Worm (Caenorhabditis elegans) whole organism, midembryonic: ENCODE data around the gene tsp-8.

Source experiments
- T22C8.4 ChIP-seq: fragments of 200-800 bp; sonication (Bioruptor generic); IDR thresholded peaks from 2 replicates; pipeline ENCODE4 v1.3.6; 2022; ENCODE audit warnings: missing genetic modification characterization, missing compliant biosample characterization
- ref-1 ChIP-seq: fragments of 200-800 bp; sonication (Bioruptor generic); conservative IDR thresholded peaks from 2 replicates; pipeline ENCODE4 v1.3.6; 2022; ENCODE audit warnings: missing genetic modification reagents, missing genetic modification characterization, missing compliant biosample characterization
- tab-1 ChIP-seq: fragments of 200-800 bp; sonication (Bioruptor generic); IDR thresholded peaks from 2 replicates; pipeline ENCODE4 v1.3.6; 2022; ENCODE audit warnings: missing genetic modification characterization, missing compliant biosample characterization

DNA sequence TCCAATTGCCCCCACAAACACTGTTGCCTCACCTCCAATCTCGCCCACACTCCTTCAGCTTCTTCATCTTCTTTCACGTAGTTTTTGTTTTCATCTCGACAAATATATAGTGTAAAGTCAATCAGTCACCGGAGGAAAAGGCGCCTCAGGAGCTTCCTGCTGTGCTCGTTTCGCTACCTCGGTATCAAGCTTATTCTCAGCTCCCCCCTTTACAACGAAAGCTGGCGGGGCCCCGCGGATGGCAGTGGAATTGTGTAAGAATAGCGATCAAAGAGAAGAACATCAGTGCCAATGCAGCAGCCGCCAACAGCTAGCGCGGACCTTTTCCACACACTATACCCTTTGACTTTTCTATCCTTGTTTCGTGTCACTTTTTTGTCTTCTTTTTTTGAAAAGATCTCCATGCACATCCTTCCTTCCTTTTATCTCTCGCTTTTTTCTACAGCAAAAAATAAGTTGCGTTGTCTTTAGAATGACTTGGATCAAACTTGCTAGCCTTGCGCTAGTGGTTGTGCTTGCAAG is 44.8 kb downstream of the tsp-8 start, which contains the start of gene csq-1:
- TF ChIP-seq T22C8.4 (GFP tag; lab: Robert Waterston, UW) (no peak), ref-1 (no peak), tab-1 (GFP tag; lab: Robert Waterston, UW) (no peak)
